Fruit fly (Drosophila melanogaster) whole organism, embryonic: ENCODE measurements around the gene Cys.

Experiments used
- ATbp ChIP-seq: fragments of 200-800 bp; sonication (Bioruptor generic); optimal IDR thresholded peaks from 2 replicates; lab custom pipeline; 2017; ENCODE audit warnings: missing biosample characterization, mild to moderate bottlenecking, missing genetic modification characterization, missing genetic modification reagents
- Ada2b ChIP-seq: fragments of 200-800 bp; sonication (Bioruptor generic); IDR thresholded peaks from 2 replicates; pipeline ENCODE4 v1.3.6; 2022; ENCODE audit warnings: missing biosample characterization, missing genetic modification characterization
- Atf6 ChIP-seq: fragments of 200-800 bp; sonication (Bioruptor generic); IDR thresholded peaks from 2 replicates; pipeline ENCODE4 v1.3.6; 2022; ENCODE audit warnings: missing biosample characterization, missing genetic modification characterization
- B-H2 ChIP-seq: fragments of 200-800 bp; sonication (Bioruptor generic); optimal IDR thresholded peaks from 2 replicates; lab custom pipeline; 2018; ENCODE audit warnings: missing biosample characterization, mild to moderate bottlenecking, missing genetic modification characterization
- CG14014 ChIP-seq: fragments of 200-800 bp; sonication (Bioruptor generic); IDR thresholded peaks from 2 replicates; pipeline ENCODE4 v1.3.6; 2022; ENCODE audit warnings: missing biosample characterization, missing genetic modification characterization
- CG1603 ChIP-seq: fragments of 200-800 bp; sonication (Bioruptor generic); optimal IDR thresholded peaks from 2 replicates; lab custom pipeline; 2019; ENCODE audit warnings: missing biosample characterization, mild to moderate bottlenecking, missing genetic modification characterization, moderate library complexity
- CG17186 ChIP-seq: fragments of 200-800 bp; sonication (Bioruptor generic); optimal IDR thresholded peaks from 3 replicates; lab custom pipeline; 2017; ENCODE audit warnings: missing biosample characterization, missing genetic modification reagents, missing genetic modification characterization
- CG17612 ChIP-seq: fragments of 200-800 bp; sonication (Bioruptor generic); IDR thresholded peaks from 2 replicates; pipeline ENCODE4 v1.3.6; 2022; ENCODE audit warnings: missing biosample characterization, missing genetic modification characterization
- CG18011 ChIP-seq: fragments of 200-800 bp; sonication (Bioruptor generic); optimal IDR thresholded peaks from 2 replicates; lab custom pipeline; 2017; ENCODE audit warnings: missing biosample characterization, missing genetic modification characterization, mild to moderate bottlenecking, moderate library complexity, missing genotype
- CG31441 ChIP-seq: fragments of 200-800 bp; sonication (Bioruptor generic); IDR thresholded peaks from 2 replicates; pipeline ENCODE4 v1.3.6; 2022; ENCODE audit warnings: missing biosample characterization, missing genetic modification characterization
- CG32532 ChIP-seq: fragments of 200-800 bp; sonication (Bioruptor generic); IDR thresholded peaks from 2 replicates; pipeline ENCODE4 v1.3.6; 2022; ENCODE audit warnings: missing biosample characterization, missing genetic modification characterization
- CG34422 ChIP-seq: fragments of 200-800 bp; sonication (Bioruptor generic); IDR thresholded peaks from 3 replicates; pipeline ENCODE4 v1.3.6; 2022; ENCODE audit warnings: missing biosample characterization, missing genetic modification characterization
- CG4404 ChIP-seq: fragments of 200-800 bp; sonication (Bioruptor generic); IDR thresholded peaks from 2 replicates; pipeline ENCODE4 v1.3.6; 2022; ENCODE audit warnings: missing biosample characterization, missing genetic modification characterization
- CG5180 ChIP-seq: fragments of 200-800 bp; sonication (Bioruptor generic); optimal IDR thresholded peaks from 3 replicates; lab custom pipeline; 2017; ENCODE audit warnings: missing biosample characterization, missing genetic modification characterization, mild to moderate bottlenecking, moderate library complexity, missing genetic modification reagents
- CG7271 ChIP-seq: fragments of 200-800 bp; sonication (Bioruptor generic); optimal IDR thresholded peaks from 2 replicates; lab custom pipeline; 2018; ENCODE audit warnings: missing biosample characterization, mild to moderate bottlenecking, missing genetic modification characterization, moderate library complexity
- CG7928 ChIP-seq: fragments of 200-800 bp; sonication (Bioruptor generic); optimal IDR thresholded peaks from 2 replicates; lab custom pipeline; 2017; ENCODE audit warnings: missing biosample characterization, mild to moderate bottlenecking, missing genetic modification characterization
- CG8089 ChIP-seq: fragments of 200-800 bp; sonication (Bioruptor generic); optimal IDR thresholded peaks from 3 replicates; lab custom pipeline; 2016; ENCODE audit warnings: missing biosample characterization, missing genetic modification characterization
- CG8290 ChIP-seq, 3 experiments: fragments of 200-800 bp; sonication (Bioruptor generic); optimal IDR thresholded peaks; 2 replicates each; lab custom pipeline; 2016 to 2019; ENCODE audit warnings: missing biosample characterization in 3 of 3, missing genetic modification characterization in 3 of 3, mild to moderate bottlenecking in 2 of 3, moderate library complexity in 1 of 3
- CG8765 ChIP-seq: fragments of 200-800 bp; sonication (Bioruptor generic); IDR thresholded peaks from 2 replicates; pipeline ENCODE4 v1.3.6; 2022; ENCODE audit warnings: missing biosample characterization, missing genetic modification characterization
- Dfd ChIP-seq, 2 experiments: fragments of >200 bp; optimal IDR thresholded peaks; 2 replicates each; lab custom pipeline; 2017; ENCODE audit warnings: missing biosample characterization in 2 of 2, missing genetic modification characterization in 2 of 2
- Ets97D ChIP-seq: fragments of 200-800 bp; sonication (Bioruptor generic); optimal IDR thresholded peaks from 3 replicates; lab custom pipeline; 2016; ENCODE audit warnings: missing biosample characterization, missing genetic modification characterization
- Fer1 ChIP-seq: fragments of 200-800 bp; sonication (Bioruptor generic); optimal IDR thresholded peaks from 2 replicates; lab custom pipeline; 2017; ENCODE audit warnings: missing biosample characterization, mild to moderate bottlenecking, missing genetic modification characterization
- Gsc ChIP-seq: fragments of 200-800 bp; sonication (Bioruptor generic); IDR thresholded peaks from 2 replicates; pipeline ENCODE4 v1.3.6; 2022; ENCODE audit warnings: missing biosample characterization, missing genetic modification characterization
- HHEX ChIP-seq: fragments of 200-800 bp; sonication (Bioruptor generic); optimal IDR thresholded peaks from 3 replicates; lab custom pipeline; 2017; ENCODE audit warnings: missing biosample characterization, mild to moderate bottlenecking, missing genetic modification characterization, missing genetic modification reagents
- Meics ChIP-seq: fragments of 200-800 bp; sonication (Bioruptor generic); optimal IDR thresholded peaks from 2 replicates; lab custom pipeline; 2017; ENCODE audit warnings: missing biosample characterization, mild to moderate bottlenecking, missing genetic modification characterization
- NC2β ChIP-seq: fragments of 200-800 bp; sonication (Bioruptor generic); optimal IDR thresholded peaks from 2 replicates; lab custom pipeline; 2016; ENCODE audit warnings: missing biosample characterization, missing genetic modification characterization
- Neu2 ChIP-seq: fragments of 200-800 bp; sonication (Bioruptor generic); optimal IDR thresholded peaks from 3 replicates; lab custom pipeline; 2016; ENCODE audit warnings: missing biosample characterization, missing genetic modification characterization, borderline replicate concordance
- ap ChIP-seq: fragments of 200-800 bp; sonication (Bioruptor generic); IDR thresholded peaks from 2 replicates; pipeline ENCODE4 v1.3.6; 2022; ENCODE audit warnings: missing biosample characterization, missing genetic modification characterization
- dimm ChIP-seq: fragments of 200-800 bp; sonication (Bioruptor generic); IDR thresholded peaks from 2 replicates; pipeline ENCODE4 v1.3.6; 2022; ENCODE audit warnings: missing biosample characterization, missing genetic modification characterization
- ems ChIP-seq: fragments of 200-800 bp; sonication (Bioruptor generic); optimal IDR thresholded peaks from 3 replicates; lab custom pipeline; 2016; ENCODE audit warnings: missing biosample characterization, missing genetic modification characterization
- esg ChIP-seq: fragments of 200-800 bp; sonication (Bioruptor generic); conservative IDR thresholded peaks from 2 replicates; pipeline ENCODE4 v1.3.6; 2022; ENCODE audit warnings: missing biosample characterization, missing genetic modification characterization
- fd96Cb ChIP-seq: fragments of 200-800 bp; sonication (Bioruptor generic); optimal IDR thresholded peaks from 2 replicates; lab custom pipeline; 2018; ENCODE audit warnings: missing biosample characterization, mild to moderate bottlenecking, missing genetic modification characterization, moderate library complexity
- hkb ChIP-seq, 2 experiments: fragments of 200-800 bp in 1 of 2; fragments of >200 bp in 1 of 2; sonication (Bioruptor generic) in 1 of 2; IDR thresholded peaks in 1 of 2; optimal IDR thresholded peaks in 1 of 2; 2 replicates each; pipeline versions ENCODE4 v1.3.6 to Lab custom; 2017 to 2022; ENCODE audit warnings: missing biosample characterization in 1 of 2, missing genetic modification characterization in 1 of 2
- hth ChIP-seq: fragments of >200 bp; optimal IDR thresholded peaks from 2 replicates; lab custom pipeline; 2017; ENCODE audit warnings: inconsistent platforms
- jigr1 ChIP-seq: fragments of 200-800 bp; sonication (Bioruptor generic); IDR thresholded peaks from 3 replicates; pipeline ENCODE4 v1.3.6; 2022; ENCODE audit warnings: missing biosample characterization, missing genetic modification characterization
- kah ChIP-seq: fragments of 200-800 bp; sonication (Bioruptor generic); optimal IDR thresholded peaks from 2 replicates; lab custom pipeline; 2018; ENCODE audit warnings: missing biosample characterization, mild to moderate bottlenecking, missing genetic modification characterization
- nerfin-2 ChIP-seq: fragments of 200-800 bp; sonication (Bioruptor generic); IDR thresholded peaks from 2 replicates; pipeline ENCODE4 v1.3.6; 2022; ENCODE audit warnings: missing biosample characterization, missing genetic modification characterization; ENCODE audit not compliant: partially characterized antibody
- nom ChIP-seq: fragments of 200-800 bp; sonication (Bioruptor generic); optimal IDR thresholded peaks from 2 replicates; lab custom pipeline; 2017; ENCODE audit warnings: missing biosample characterization, missing genetic modification characterization, mild to moderate bottlenecking, moderate library complexity, missing genetic modification reagents
- stc ChIP-seq: fragments of 200-800 bp; sonication (Bioruptor generic); IDR thresholded peaks from 2 replicates; pipeline ENCODE4 v1.3.6; 2022; ENCODE audit warnings: missing biosample characterization, missing genetic modification characterization
- tin ChIP-seq: fragments of 200-800 bp; sonication (Bioruptor generic); optimal IDR thresholded peaks from 3 replicates; lab custom pipeline; 2016; ENCODE audit warnings: missing biosample characterization, missing genetic modification characterization
- trem ChIP-seq: fragments of 200-800 bp; optimal IDR thresholded peaks from 3 replicates; lab custom pipeline; 2019; ENCODE audit warnings: missing biosample characterization, mild to moderate bottlenecking, missing genetic modification characterization, moderate library complexity
- usp ChIP-seq: fragments of >200 bp; optimal IDR thresholded peaks from 2 replicates; lab custom pipeline; 2017; ENCODE audit warnings: missing biosample characterization, missing genetic modification characterization

The Cys gene

dm6 chr3R:14590753-14591535 is 21.5 kb upstream of the Cys start (continued):
- TF ChIP-seq NC2β (peak; percentile 1), Atf6 (GFP tag; lab: Robert Waterston, UW) (peak; percentile 46; the same call in 1 of the 2 replicates), usp (no peak), CG17186 (peak; percentile 24), CG4404 (GFP tag; lab: Robert Waterston, UW) (peak; percentile 91), HHEX (GFP tag; lab: Kevin White, UChicago) (peak; percentile 72), CG8290 (GFP tag; optimal IDR thresholded peaks at IDR 0.05; lab: Kevin White, UChicago) (peak; percentile 77), CG8290 (tag; optimal IDR thresholded peaks at IDR 0.05; lab: Kevin White, UChicago) (peak in 1 of 2 experiments; percentile 77), trem (tag; lab: Kevin White, UChicago) (peak; percentile 94), nerfin-2 (no peak), CG5180 (peak; percentile 64), esg (GFP tag; lab: Robert Waterston, UW) (peak; percentile 64), ap (GFP tag; lab: Robert Waterston, UW) (peak; percentile 55), CG31441 (GFP tag; lab: Robert Waterston, UW) (peak; percentile 98), Ets97D (GFP tag; lab: Kevin White, UChicago) (no peak), tin (peak; percentile 84), stc (peak; percentile 76), Fer1 (GFP tag; lab: Kevin White, UChicago) (no peak), CG1603 (tag; lab: Kevin White, UChicago) (peak; percentile 54), kah (GFP tag; lab: Kevin White, UChicago) (peak; percentile 54), hkb (optimal IDR thresholded peaks at IDR 0.05; lab: Kevin White, UChicago) (no peak), hkb (GFP tag; IDR thresholded peaks at IDR 0.05; lab: Robert Waterston, UW) (peak; percentile 80), CG17612 (GFP tag; lab: Robert Waterston, UW) (no peak), CG14014 (GFP tag; lab: Robert Waterston, UW) (no peak), Meics (GFP tag; lab: Kevin White, UChicago) (peak; percentile 45), CG18011 (peak; percentile 9), CG32532 (no peak), CG7928 (GFP tag; lab: Kevin White, UChicago) (no peak), jigr1 (GFP tag; lab: Robert Waterston, UW) (peak; percentile 55; the same call in 1 of the 3 replicates), Dfd (GFP tag; optimal IDR thresholded peaks at IDR 0.05; lab: Kevin White, UChicago) (no peak), CG8765 (GFP tag; lab: Robert Waterston, UW) (peak; percentile 78), B-H2 (GFP tag; lab: Kevin White, UChicago) (no peak), Ada2b (GFP tag; lab: Robert Waterston, UW) (peak; percentile 65), dimm (GFP tag; lab: Robert Waterston, UW) (peak; percentile 43; the same call in 1 of the 2 replicates), hth (lab: Kevin White, UChicago) (no peak), fd96Cb (tag; lab: Kevin White, UChicago) (peak; percentile 93), ems (GFP tag; lab: Kevin White, UChicago) (no peak), nom (peak; percentile 29), ATbp (peak; percentile 78), Neu2 (GFP tag; lab: Kevin White, UChicago) (no peak), CG7271 (tag; lab: Kevin White, UChicago) (peak; percentile 90), CG8089 (GFP tag; lab: Kevin White, UChicago) (no peak), CG34422 (peak; percentile 78; the same call in 2 of the 3 replicates), Gsc (GFP tag; lab: Robert Waterston, UW) (peak; percentile 58)
